Fruit fly (Drosophila melanogaster) Kc167 (cell line): ENCODE data around the gene LysS.

Source experiments
- Myc ChIP-seq: fragments of >200 bp; optimal IDR thresholded peaks from 2 replicates; lab custom pipeline; 2017; ENCODE audit warnings: missing external identifiers
- Sin3A ChIP-seq: fragments of >200 bp; optimal IDR thresholded peaks from 2 replicates; lab custom pipeline; 2018; ENCODE audit warnings: missing external identifiers
- h ChIP-seq: fragments of >200 bp; optimal IDR thresholded peaks from 3 replicates; lab custom pipeline; 2018; ENCODE audit warnings: missing external identifiers
- insv ChIP-seq: fragments of >200 bp; optimal IDR thresholded peaks from 3 replicates; lab custom pipeline; 2018; ENCODE audit warnings: missing external identifiers
- ttk ChIP-seq: sonication (Bioruptor generic); optimal IDR thresholded peaks from 2 replicates; lab custom pipeline; 2017; ENCODE audit warnings: missing external identifiers

- TF ChIP-seq Sin3A (lab: Kevin White, UChicago): no peak
- no peak for TF ChIP-seq insv (lab: Kevin White, UChicago)
- no peak for TF ChIP-seq h (lab: Kevin White, UChicago)
- no peak for TF ChIP-seq Myc (lab: Kevin White, UChicago)
- TF ChIP-seq ttk (lab: Kevin White, UChicago): no peak
Measured at dm6 chr3L:1206682-1207421, 20.7 kb upstream of the LysS start, which contains the start of gene LysB.
